Fruit fly (Drosophila melanogaster): Measurements from ENCODE around the gene Keap1.
A peak's percentile ranks its signal among the peaks of the same experiment; 100 is the strongest.

Keap1 gene

dm6 chr3R:17060244-17060664 lies 19.5 kb downstream of the Keap1 start (continued):
- TF ChIP-seq Asciz (GFP tag; optimal IDR thresholded peaks at IDR 0.05) (peak; percentile 69), CG11398 (GFP tag; optimal IDR thresholded peaks at IDR 0.05) (peak; percentile 42), Kr (GFP tag; optimal IDR thresholded peaks at IDR 0.05) (no peak), CG15514 (GFP tag; optimal IDR thresholded peaks at IDR 0.05) (no peak), z (GFP tag; IDR thresholded peaks at IDR 0.05) (no peak), Abd-B (GFP tag; optimal IDR thresholded peaks at IDR 0.05) (peak; percentile 8), ash1 (GFP tag; optimal IDR thresholded peaks at IDR 0.05) (no peak), CG14667 (GFP tag; IDR thresholded peaks at IDR 0.05) (no peak), CG14441 (GFP tag; IDR thresholded peaks at IDR 0.05) (peak; percentile 32; the same call in 1 of the 2 replicates), CG7839 (tag; optimal IDR thresholded peaks at IDR 0.05) (peak; percentile 62), jing (GFP tag; optimal IDR thresholded peaks at IDR 0.05) (no peak), CG13287 (GFP tag; IDR thresholded peaks at IDR 0.05; ENCODE audit: partially characterized antibody) (no peak), CG17568 (GFP tag; optimal IDR thresholded peaks at IDR 0.05) (no peak), Ada2b (GFP tag; IDR thresholded peaks at IDR 0.05) (0 out of 2 replicates have a peak, but pooled peaks have one; percentile 9), gt (GFP tag; IDR thresholded peaks at IDR 0.05) (no peak), ranshi (GFP tag; IDR thresholded peaks at IDR 0.05) (peak; percentile 24; the same call in 1 of the 2 replicates), CG4820 (GFP tag; optimal IDR thresholded peaks at IDR 0.05) (peak; percentile 23), CG17612 (GFP tag; IDR thresholded peaks at IDR 0.05) (no peak), CoRest (tag; optimal IDR thresholded peaks at IDR 0.05) (peak; percentile 67), Sox102F (GFP tag; optimal IDR thresholded peaks at IDR 0.05) (peak; percentile 69), ken (GFP tag; IDR thresholded peaks at IDR 0.05) (no peak), inv (GFP tag; IDR thresholded peaks at IDR 0.05; ENCODE audit: partially characterized antibody) (no peak), dmrt11E (tag; optimal IDR thresholded peaks at IDR 0.05) (peak; percentile 36), bcd (GFP tag; optimal IDR thresholded peaks at IDR 0.05) (peak; percentile 47), CG3838 (GFP tag; optimal IDR thresholded peaks at IDR 0.05) (no peak), fd64A (GFP tag; optimal IDR thresholded peaks at IDR 0.05) (no peak), CG12391 (tag; optimal IDR thresholded peaks at IDR 0.05) (peak; percentile 62), CG18764 (GFP tag; optimal IDR thresholded peaks at IDR 0.05) (no peak), CG12744 (GFP tag; optimal IDR thresholded peaks at IDR 0.05) (peak; percentile 15), CG31388 (GFP tag; optimal IDR thresholded peaks at IDR 0.05) (no peak), CG3407 (GFP tag; optimal IDR thresholded peaks at IDR 0.05) (peak; percentile 37), GATAe (GFP tag; conservative IDR thresholded peaks at IDR 0.05) (no peak), tna (GFP tag; IDR thresholded peaks at IDR 0.05; ENCODE audit: partially characterized antibody) (no peak), CG3281 (GFP tag; optimal IDR thresholded peaks at IDR 0.05) (peak; percentile 55), CG18619 (GFP tag; optimal IDR thresholded peaks at IDR 0.05) (peak; percentile 27), CG30020 (tag; optimal IDR thresholded peaks at IDR 0.05) (no peak), CG10147 (GFP tag; optimal IDR thresholded peaks at IDR 0.05) (no peak), BtbVII (GFP tag; optimal IDR thresholded peaks at IDR 0.05) (peak; percentile 42), HLH54F (GFP tag; optimal IDR thresholded peaks at IDR 0.05) (peak; percentile 31), CG32767 (GFP tag; IDR thresholded peaks at IDR 0.05) (peak; percentile 18; the same call in 1 of the 2 replicates), H15 (GFP tag; IDR thresholded peaks at IDR 0.05) (no peak), Antp (GFP tag; optimal IDR thresholded peaks at IDR 0.05) (peak; percentile 26), sisA (GFP tag; IDR thresholded peaks at IDR 0.05) (0 out of 2 replicates have a peak, but pooled peaks have one; percentile 10), zen2 (GFP tag; IDR thresholded peaks at IDR 0.05; ENCODE audit: partially characterized antibody) (no peak), wor (GFP tag; IDR thresholded peaks at IDR 0.05) (peak; percentile 49; the same call in 1 of the 2 replicates), Meics (GFP tag; optimal IDR thresholded peaks at IDR 0.05) (peak; percentile 57), CG1603 (tag; optimal IDR thresholded peaks at IDR 0.05) (no peak), CTCF (GFP tag; optimal IDR thresholded peaks at IDR 0.05) (no peak), gce (GFP tag; IDR thresholded peaks at IDR 0.05) (no peak), CG17359 (tag; optimal IDR thresholded peaks at IDR 0.05) (peak; percentile 61), CG4404 (GFP tag; IDR thresholded peaks at IDR 0.05) (peak; percentile 32; the same call in 1 of the 2 replicates)

All from whole organism, embryonic.